Worm (Caenorhabditis elegans) whole organism, mixed stage, embryonic: ENCODE measurements around the gene F27E5.7.

Experiments
- M03D4.4 ChIP-seq: sonication (generic microtip); optimal IDR thresholded peaks from 2 replicates; lab custom pipeline; 2017; ENCODE audit warnings: mild to moderate bottlenecking, missing genetic modification characterization, missing compliant biosample characterization
- drap-1 ChIP-seq: fragments of 200-800 bp; sonication (Bioruptor generic); optimal IDR thresholded peaks from 3 replicates; lab custom pipeline; 2018; ENCODE audit warnings: mild to moderate bottlenecking, missing genetic modification characterization, missing compliant biosample characterization
- elt-1 ChIP-seq: sonication (generic microtip); optimal IDR thresholded peaks from 2 replicates; lab custom pipeline; 2017; ENCODE audit warnings: missing genetic modification characterization, mild to moderate bottlenecking, missing compliant biosample characterization, antibody characterized with exemption, moderate library complexity, borderline replicate concordance; ENCODE audit not compliant: insufficient read depth
- lsy-2 ChIP-seq: fragments of 150-350 bp; optimal IDR thresholded peaks from 2 replicates; lab custom pipeline; 2014; ENCODE audit warnings: missing biosample characterization, missing genetic modification characterization
- mab-5 ChIP-seq: fragments of 150-350 bp; optimal IDR thresholded peaks from 2 replicates; lab custom pipeline; 2014; ENCODE audit warnings: missing biosample characterization, missing genetic modification characterization
- nhr-237 ChIP-seq: fragments of 150-350 bp; optimal IDR thresholded peaks from 2 replicates; lab custom pipeline; 2014; ENCODE audit warnings: missing biosample characterization, missing genetic modification characterization
- pha-4 ChIP-seq: fragments of 150-350 bp; optimal IDR thresholded peaks from 2 replicates; lab custom pipeline; 2018; ENCODE audit warnings: missing biosample characterization, missing genetic modification reagents, missing genetic modification characterization
- snpc-4 ChIP-seq: fragments of 150-350 bp; optimal IDR thresholded peaks from 2 replicates; lab custom pipeline; 2014; ENCODE audit warnings: missing biosample characterization, missing genetic modification characterization
- tbx-8 ChIP-seq: fragments of 200-800 bp; sonication (Bioruptor generic); optimal IDR thresholded peaks from 2 replicates; lab custom pipeline; 2018; ENCODE audit warnings: mild to moderate bottlenecking, missing genetic modification characterization, moderate library complexity, missing compliant biosample characterization
- unc-39 ChIP-seq: fragments of 150-350 bp; optimal IDR thresholded peaks from 2 replicates; lab custom pipeline; 2014; ENCODE audit warnings: missing biosample characterization, missing genetic modification characterization

DNA sequence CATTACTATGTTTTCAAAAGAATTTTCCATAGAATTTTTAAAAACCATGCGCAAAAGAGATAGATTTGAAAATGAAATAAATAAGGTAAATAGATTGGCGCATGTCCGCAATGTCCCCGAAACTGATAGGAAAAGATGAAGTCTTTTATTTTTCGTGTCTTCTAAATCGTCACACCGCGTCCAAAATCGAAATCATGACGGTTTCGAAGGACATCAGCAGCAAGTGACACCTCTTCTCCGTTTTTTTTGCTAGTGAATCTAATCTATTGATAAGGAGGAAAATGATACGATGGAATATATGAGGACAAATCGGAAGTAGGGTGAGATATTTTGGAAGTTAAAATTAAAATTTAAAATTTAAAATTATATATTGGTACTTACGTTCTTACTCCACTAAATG is 48.6 kb upstream of the F27E5.7 start:
- TF ChIP-seq lsy-2 (tag; lab: Kevin White, UChicago) (no peak), M03D4.4 (tag; lab: Kevin White, UChicago) (no peak), nhr-237 (tag; lab: Kevin White, UChicago) (no peak), mab-5 (no peak), pha-4 (tag; lab: Kevin White, UChicago) (no peak), tbx-8 (GFP tag; lab: Kevin White, UChicago) (no peak), unc-39 (tag; lab: Kevin White, UChicago) (no peak), drap-1 (GFP tag; lab: Kevin White, UChicago) (no peak), elt-1 (tag; lab: Kevin White, UChicago) (no peak), snpc-4 (tag; lab: Kevin White, UChicago) (no peak)
